Worm (Caenorhabditis elegans): ENCODE measurements around the gene Y57G11C.14.

Gene Y57G11C.14

DNA sequence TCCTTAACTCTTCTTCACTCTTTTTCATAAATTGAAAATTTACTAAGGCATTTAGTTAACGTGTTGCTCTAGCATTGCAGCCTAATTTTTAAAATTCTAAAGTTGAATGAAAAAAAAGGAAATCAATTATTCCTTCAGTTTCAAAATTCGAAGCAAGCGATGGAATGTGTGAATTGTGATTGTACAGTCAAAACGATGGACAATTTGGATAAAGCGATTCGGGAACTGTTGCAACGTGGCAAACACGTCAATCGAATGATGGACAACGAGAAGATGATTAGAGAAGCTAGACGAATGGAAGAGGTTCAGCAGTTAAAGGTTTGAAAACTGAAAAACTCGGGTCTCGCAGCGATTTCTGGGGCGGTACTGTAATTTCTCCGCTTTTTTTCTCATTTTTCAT is at the start of gene Y57G11C.14:
Gene Y57G11C.14 (plus strand): TSS at position 126 of the 400 bp plus-strand sequence.
- TF ChIP-seq ama-1 (optimal IDR thresholded peaks at IDR 0.05): peak; percentile 4
- TF ChIP-seq isw-1 (GFP tag; IDR thresholded peaks at IDR 0.05): no peak
- TF ChIP-seq zip-4 (GFP tag; optimal IDR thresholded peaks at IDR 0.05): no peak

DNA sequence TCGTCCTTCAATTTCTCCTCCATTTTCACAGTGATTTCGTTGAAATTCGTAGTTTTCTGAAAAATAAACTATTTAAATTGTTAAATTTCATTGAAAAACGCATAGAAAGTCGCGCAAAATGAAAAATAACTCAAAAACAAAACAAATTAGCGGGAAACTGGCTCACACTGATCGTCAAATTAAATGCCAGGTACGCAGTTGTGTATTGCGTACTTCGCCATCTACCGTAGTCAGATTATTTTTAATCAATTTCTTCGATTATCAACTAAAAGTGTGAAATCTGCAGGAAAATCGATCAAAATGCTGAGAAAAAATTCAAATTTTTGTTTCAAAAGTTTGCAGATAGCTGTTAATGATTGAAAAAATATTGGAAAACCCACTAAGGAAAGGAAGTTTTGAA is 44.2 kb upstream of the Y57G11C.14 start, which contains the start of gene Y57G11C.499:
Gene Y57G11C.499 (minus strand): TSS at position 23 of the 400 bp plus-strand sequence.
- no peak for TF ChIP-seq Y116A8C.19 (tag; optimal IDR thresholded peaks at IDR 0.05; ENCODE audit: borderline replicate concordance)
- no peak for TF ChIP-seq sup-37 (GFP tag; optimal IDR thresholded peaks at IDR 0.05)
- TF ChIP-seq sptf-1 (tag; optimal IDR thresholded peaks at IDR 0.05): no peak
- no peak for TF ChIP-seq unc-86 (tag; optimal IDR thresholded peaks at IDR 0.05)
- no peak for TF ChIP-seq lin-13 (GFP tag; optimal IDR thresholded peaks at IDR 0.05)
- TF ChIP-seq dsc-1 (tag; optimal IDR thresholded peaks at IDR 0.05): no peak
- TF ChIP-seq zag-1 (tag; optimal IDR thresholded peaks at IDR 0.05): no peak
- no peak for TF ChIP-seq swsn-7 (tag; optimal IDR thresholded peaks at IDR 0.05)
- TF ChIP-seq mab-9 (GFP tag; IDR thresholded peaks at IDR 0.05): no peak
- no peak for TF ChIP-seq elt-2 (tag; optimal IDR thresholded peaks at IDR 0.05)
- no peak for TF ChIP-seq isw-1 (GFP tag; IDR thresholded peaks at IDR 0.05)
- no peak for TF ChIP-seq C16A3.4 (tag; optimal IDR thresholded peaks at IDR 0.05)
- no peak for TF ChIP-seq nhr-12 (tag; optimal IDR thresholded peaks at IDR 0.05)
- no peak for TF ChIP-seq xbp-1 (tag; optimal IDR thresholded peaks at IDR 0.05)

DNA sequence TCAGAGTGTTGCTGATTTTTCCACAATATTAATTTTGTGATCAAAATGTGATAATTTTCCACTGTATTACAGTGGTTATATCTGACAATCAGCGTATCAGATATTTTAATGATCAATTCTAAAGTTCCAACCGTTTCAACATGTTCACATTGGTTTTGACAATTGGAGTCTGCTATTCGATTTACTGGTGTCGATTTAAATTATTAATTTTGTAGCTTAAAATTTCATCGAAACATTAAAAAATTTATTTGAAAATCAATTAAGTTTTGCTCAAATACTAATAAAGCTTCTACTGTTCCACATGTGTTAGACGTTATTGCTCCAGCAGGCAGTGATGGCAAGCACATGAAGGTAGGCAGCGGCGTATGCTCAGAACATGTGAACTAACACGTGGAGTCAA is 41.3 kb upstream of the Y57G11C.14 start:
- TF ChIP-seq dsc-1 (tag; optimal IDR thresholded peaks at IDR 0.05) (peak; percentile 19), efl-3 (GFP tag; optimal IDR thresholded peaks at IDR 0.05) (no peak)

- TF ChIP-seq jun-1 (tag; optimal IDR thresholded peaks at IDR 0.05): no peak
- TF ChIP-seq skn-1 (tag; optimal IDR thresholded peaks at IDR 0.05): no peak
- TF ChIP-seq nhr-71 (tag; optimal IDR thresholded peaks at IDR 0.05): no peak
- no peak for TF ChIP-seq nhr-19 (GFP tag; conservative IDR thresholded peaks at IDR 0.05)
- TF ChIP-seq nhr-20 (tag; optimal IDR thresholded peaks at IDR 0.05): no peak
- TF ChIP-seq tbx-2 (tag; optimal IDR thresholded peaks at IDR 0.05): no peak
- TF ChIP-seq lin-39 (tag; optimal IDR thresholded peaks at IDR 0.05): no peak
- TF ChIP-seq zag-1 (tag; optimal IDR thresholded peaks at IDR 0.05): no peak
- no peak for TF ChIP-seq mdl-1 (tag; optimal IDR thresholded peaks at IDR 0.05)
- TF ChIP-seq ces-1 (GFP tag; optimal IDR thresholded peaks at IDR 0.05): no peak
- TF ChIP-seq snu-23 (GFP tag; optimal IDR thresholded peaks at IDR 0.05): no peak
- no peak for TF ChIP-seq ets-5 (GFP tag; IDR thresholded peaks at IDR 0.05)
- TF ChIP-seq lin-35 (GFP tag; optimal IDR thresholded peaks at IDR 0.05): no peak
- no peak for TF ChIP-seq swsn-7 (tag; optimal IDR thresholded peaks at IDR 0.05)
- no peak for TF ChIP-seq unc-98 (GFP tag; IDR thresholded peaks at IDR 0.05)
- no peak for TF ChIP-seq ama-1 (optimal IDR thresholded peaks at IDR 0.05)
These were observed 39.4 kb upstream of the Y57G11C.14 start for ce11 chrIV:14759662-14760061.

DNA sequence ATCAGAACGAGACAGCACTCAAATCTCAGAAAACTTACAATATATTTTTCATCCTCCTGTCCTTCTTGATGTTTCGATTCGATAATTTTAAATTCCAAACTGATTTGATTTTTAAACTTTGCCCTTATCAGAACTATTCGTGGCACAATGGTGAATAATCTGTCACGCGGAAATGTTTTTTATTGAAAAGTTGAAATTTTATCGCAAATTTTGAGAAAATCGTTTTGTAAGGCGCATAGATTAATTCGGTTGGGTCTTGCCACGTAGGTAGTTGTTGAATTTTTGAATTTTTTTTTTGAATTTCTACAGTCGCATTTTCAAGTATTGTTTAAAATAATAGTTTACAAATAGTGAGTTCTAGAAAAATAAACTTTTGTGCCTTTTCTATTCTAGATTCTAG is 38.3 kb upstream of the Y57G11C.14 start, which contains the start of gene ptp-5.2:
Gene ptp-5.2 (minus strand): TSS at position 101 of the 400 bp plus-strand sequence.
- TF ChIP-seq ztf-11 (tag; optimal IDR thresholded peaks at IDR 0.05) (no peak), aha-1 (tag; optimal IDR thresholded peaks at IDR 0.05) (no peak), xbp-1 (tag; optimal IDR thresholded peaks at IDR 0.05) (no peak), lir-3 (tag; optimal IDR thresholded peaks at IDR 0.05; ENCODE audit: poor library complexity) (no peak), C16A3.4 (tag; optimal IDR thresholded peaks at IDR 0.05) (no peak), unc-86 (tag; optimal IDR thresholded peaks at IDR 0.05) (no peak), nhr-85 (tag) (no peak), lin-39 (tag; optimal IDR thresholded peaks at IDR 0.05) (no peak), snpc-4 (tag; optimal IDR thresholded peaks at IDR 0.05) (no peak), nhr-19 (GFP tag; conservative IDR thresholded peaks at IDR 0.05) (no peak), rnt-1 (tag; optimal IDR thresholded peaks at IDR 0.05) (no peak), isw-1 (GFP tag; IDR thresholded peaks at IDR 0.05) (no peak), blmp-1 (tag; optimal IDR thresholded peaks at IDR 0.05) (no peak)
